Fruit fly (Drosophila melanogaster): Measurements from ENCODE around the gene CG14443.

Gene CG14443

DNA sequence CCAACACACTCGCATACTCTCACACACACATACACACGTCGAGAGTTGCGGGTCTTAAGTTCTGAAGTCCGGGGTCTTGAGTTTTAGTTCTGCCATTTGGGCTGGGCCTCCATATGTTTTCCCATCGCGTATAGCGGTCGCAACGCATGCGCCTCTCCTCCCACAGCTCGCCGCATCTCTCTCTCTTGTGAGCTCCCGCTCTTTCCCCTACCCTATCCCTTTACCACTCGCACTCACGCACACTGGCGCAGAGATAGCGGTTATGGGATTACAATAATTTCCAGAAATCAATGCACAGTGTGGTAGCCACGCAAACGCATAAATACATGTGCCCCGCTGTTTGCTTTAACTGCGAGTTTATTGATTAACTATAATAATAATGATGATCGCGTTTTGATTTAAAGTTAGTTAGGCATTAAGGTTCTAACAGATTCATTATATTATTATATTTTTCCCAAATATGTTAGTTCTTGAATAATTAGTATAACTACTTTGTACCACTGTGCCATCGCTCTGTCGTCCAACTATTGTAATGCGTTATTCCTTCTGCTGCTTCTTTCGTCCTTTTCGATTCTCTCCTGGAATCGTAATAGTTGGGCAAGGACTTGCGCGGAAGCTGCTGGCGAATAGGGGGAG is 32.0 kb upstream of the CG14443 start (continued):
- TF ChIP-seq bab2 (GFP tag; optimal IDR thresholded peaks at IDR 0.05) (peak; percentile 80), Mad (GFP tag; optimal IDR thresholded peaks at IDR 0.05) (peak; percentile 78), tx (GFP tag; optimal IDR thresholded peaks at IDR 0.05) (peak; percentile 67), vfl (GFP tag; optimal IDR thresholded peaks at IDR 0.05) (peak; percentile 87), Atf3 (GFP tag; optimal IDR thresholded peaks at IDR 0.05) (peak; percentile 77), yki (optimal IDR thresholded peaks at IDR 0.05) (no peak), CG31365 (tag; optimal IDR thresholded peaks at IDR 0.05) (peak; percentile 74), dmrt11E (tag; optimal IDR thresholded peaks at IDR 0.05) (peak; percentile 89), dimm (GFP tag; IDR thresholded peaks at IDR 0.05) (peak; percentile 57; the same call in 1 of the 2 replicates), CG31224 (GFP tag; IDR thresholded peaks at IDR 0.05) (peak; percentile 44), dmrt99B (tag; optimal IDR thresholded peaks at IDR 0.05) (peak; percentile 95), Awh (GFP tag; IDR thresholded peaks at IDR 0.05) (peak; percentile 87), ap (GFP tag; IDR thresholded peaks at IDR 0.05) (peak; percentile 75), odd (GFP tag; optimal IDR thresholded peaks at IDR 0.05) (peak; percentile 89), Gsc (GFP tag; IDR thresholded peaks at IDR 0.05) (peak; percentile 80), Oli (tag; optimal IDR thresholded peaks at IDR 0.05) (peak; percentile 93), danr (GFP tag; IDR thresholded peaks at IDR 0.05) (peak; percentile 81), pan (optimal IDR thresholded peaks at IDR 0.05) (no peak), pan (GFP tag; optimal IDR thresholded peaks at IDR 0.05 in 1 of 2, IDR thresholded peaks at IDR 0.05 in 1 of 2) (peak in 1 of 2 experiments; percentile 91), Dfd (GFP tag; optimal IDR thresholded peaks at IDR 0.05) (no peak), mirr (GFP tag; optimal IDR thresholded peaks at IDR 0.05) (peak; percentile 55), CG30403 (GFP tag; optimal IDR thresholded peaks at IDR 0.05) (peak; percentile 93), az2 (GFP tag; optimal IDR thresholded peaks at IDR 0.05) (peak; percentile 90), ato (GFP tag; IDR thresholded peaks at IDR 0.05; ENCODE audit: partially characterized antibody) (no peak), CG17361 (GFP tag; IDR thresholded peaks at IDR 0.05) (peak; percentile 94), CG11456 (GFP tag; IDR thresholded peaks at IDR 0.05) (peak; percentile 86), CG3163 (GFP tag; optimal IDR thresholded peaks at IDR 0.05) (peak; percentile 46), bsh (GFP tag; optimal IDR thresholded peaks at IDR 0.05) (peak; percentile 85 to 92), fu2 (GFP tag; optimal IDR thresholded peaks at IDR 0.05) (peak; percentile 65), nerfin-2 (GFP tag; IDR thresholded peaks at IDR 0.05; ENCODE audit: partially characterized antibody) (peak; percentile 15; the same call in 1 of the 2 replicates), toy (GFP tag; IDR thresholded peaks at IDR 0.05) (peak; percentile 45; the same call in 1 of the 2 replicates), Side (GFP tag; optimal IDR thresholded peaks at IDR 0.05) (peak; percentile 79), CG6854 (GFP tag; optimal IDR thresholded peaks at IDR 0.05) (peak; percentile 91), aop (GFP tag; IDR thresholded peaks at IDR 0.05) (peak; percentile 72), CG17829 (tag; optimal IDR thresholded peaks at IDR 0.05) (peak; percentile 95), Rfx (GFP tag; IDR thresholded peaks at IDR 0.05) (peak; percentile 84), Eip74EF (GFP tag; optimal IDR thresholded peaks at IDR 0.05) (peak in 1 of 2 experiments; percentile 87), sqz (GFP tag; optimal IDR thresholded peaks at IDR 0.05) (peak; percentile 85), br (optimal IDR thresholded peaks at IDR 0.05) (no peak), grau (tag; optimal IDR thresholded peaks at IDR 0.05) (peak; percentile 93), B-H2 (GFP tag; optimal IDR thresholded peaks at IDR 0.05) (peak; percentile 83), dati (GFP tag; IDR thresholded peaks at IDR 0.05) (peak; percentile 63), rib (GFP tag; IDR thresholded peaks at IDR 0.05) (peak; percentile 75), bigmax (GFP tag; optimal IDR thresholded peaks at IDR 0.05) (no peak), ssp (GFP tag; IDR thresholded peaks at IDR 0.05) (peak; percentile 80), mld (GFP tag; IDR thresholded peaks at IDR 0.05; ENCODE audit: partially characterized antibody) (0 out of 3 replicates have a peak, but pooled peaks have one; percentile 9), dpn (GFP tag; optimal IDR thresholded peaks at IDR 0.05) (peak; percentile 86 to 89), zen2 (GFP tag; IDR thresholded peaks at IDR 0.05; ENCODE audit: partially characterized antibody) (0 out of 3 replicates have a peak, but pooled peaks have one; percentile 28), sisA (GFP tag; IDR thresholded peaks at IDR 0.05) (peak; percentile 90), CG12104 (GFP tag; optimal IDR thresholded peaks at IDR 0.05) (peak; percentile 88), maf-S (GFP tag; optimal IDR thresholded peaks at IDR 0.05) (peak; percentile 74)

All from whole organism, embryonic.